Fruit fly (Drosophila melanogaster) whole organism, wandering third instar larva: ENCODE results near the gene Ald1.

Experiments
- Abd-B ChIP-seq: fragments of >200 bp; optimal IDR thresholded peaks from 2 replicates; lab custom pipeline; 2017; ENCODE audit warnings: missing biosample characterization, missing genetic modification characterization
- CG32264 ChIP-seq: fragments of 200-800 bp; sonication (Bioruptor generic); optimal IDR thresholded peaks from 2 replicates; lab custom pipeline; 2016; ENCODE audit warnings: missing biosample characterization, missing genetic modification characterization
- CG9705 ChIP-seq: fragments of 200-800 bp; sonication (Bioruptor generic); optimal IDR thresholded peaks from 2 replicates; lab custom pipeline; 2018; ENCODE audit warnings: missing biosample characterization, mild to moderate bottlenecking, missing genetic modification characterization
- CrebA ChIP-seq: fragments of 200-800 bp; sonication (Bioruptor generic); optimal IDR thresholded peaks from 2 replicates; lab custom pipeline; 2016; ENCODE audit warnings: missing biosample characterization, mild to moderate bottlenecking, missing genetic modification characterization, borderline replicate concordance
- Dfd ChIP-seq: fragments of >200 bp; optimal IDR thresholded peaks from 2 replicates; lab custom pipeline; 2017; ENCODE audit warnings: missing biosample characterization, missing genetic modification characterization
- GATAd ChIP-seq: sonication (Bioruptor generic); optimal IDR thresholded peaks from 2 replicates; lab custom pipeline; 2016; ENCODE audit warnings: missing biosample characterization, missing genetic modification characterization
- HLH106 ChIP-seq: fragments of 200-800 bp; optimal IDR thresholded peaks from 3 replicates; lab custom pipeline; 2019; ENCODE audit warnings: missing biosample characterization, mild to moderate bottlenecking, missing genetic modification characterization, moderate library complexity
- Hnf4 ChIP-seq: fragments of 200-800 bp; sonication (Bioruptor generic); optimal IDR thresholded peaks from 2 replicates; lab custom pipeline; 2016; ENCODE audit warnings: missing biosample characterization, mild to moderate bottlenecking, missing genetic modification characterization
- Hr83 ChIP-seq: fragments of 200-300 bp; sonication (Bioruptor generic); optimal IDR thresholded peaks from 2 replicates; lab custom pipeline; 2016; ENCODE audit warnings: missing biosample characterization, mild to moderate bottlenecking, missing genetic modification characterization, moderate library complexity; ENCODE audit not compliant: poor library complexity, severe bottlenecking
- Jra ChIP-seq: sonication (Bioruptor generic); optimal IDR thresholded peaks from 2 replicates; lab custom pipeline; 2016; ENCODE audit warnings: missing biosample characterization, missing genetic modification characterization
- Mio ChIP-seq: sonication (Bioruptor generic); optimal IDR thresholded peaks from 2 replicates; lab custom pipeline; 2016; ENCODE audit warnings: missing biosample characterization, missing genetic modification characterization
- N ChIP-seq: fragments of >200 bp; optimal IDR thresholded peaks from 2 replicates; lab custom pipeline; 2018; ENCODE audit warnings: missing biosample characterization, missing external identifiers, missing genetic modification characterization
- OdsH ChIP-seq: fragments of 200-800 bp; sonication (Bioruptor generic); optimal IDR thresholded peaks from 2 replicates; lab custom pipeline; 2016; ENCODE audit warnings: missing biosample characterization, mild to moderate bottlenecking, missing genetic modification characterization
- Rel ChIP-seq, 2 experiments: fragments of 200-800 bp; sonication (Bioruptor generic) in 1 of 2; optimal IDR thresholded peaks; 2 replicates in 1 of 2; 3 replicates in 1 of 2; lab custom pipeline; 2016 to 2019; ENCODE audit warnings: mild to moderate bottlenecking in 2 of 2, missing biosample characterization in 2 of 2, missing genetic modification characterization in 2 of 2, moderate library complexity in 1 of 2
- Sp1 ChIP-seq: fragments of 200-800 bp; sonication (Bioruptor generic); optimal IDR thresholded peaks from 3 replicates; lab custom pipeline; 2019; ENCODE audit warnings: missing biosample characterization, mild to moderate bottlenecking, missing genetic modification characterization, moderate library complexity
- Vsx2 ChIP-seq: fragments of 200-300, 225-300 bp; sonication (Bioruptor generic); optimal IDR thresholded peaks from 2 replicates; lab custom pipeline; 2018; ENCODE audit warnings: missing biosample characterization, missing genetic modification characterization; ENCODE audit not compliant: partially characterized antibody
- br ChIP-seq: fragments of 200-800 bp; sonication (Bioruptor generic); optimal IDR thresholded peaks from 2 replicates; lab custom pipeline; 2016; ENCODE audit warnings: missing biosample characterization, missing genetic modification characterization
- brk ChIP-seq: fragments of 200-800 bp; sonication (Bioruptor generic); optimal IDR thresholded peaks from 2 replicates; lab custom pipeline; 2016; ENCODE audit warnings: missing biosample characterization, mild to moderate bottlenecking, missing genetic modification characterization
- dl ChIP-seq, 2 experiments: fragments of 175-275, 200-275 bp in 1 of 2; fragments of 200-275 bp in 1 of 2; sonication (Bioruptor generic); optimal IDR thresholded peaks; lab custom pipeline; 2018; ENCODE audit warnings: mild to moderate bottlenecking in 2 of 2, missing biosample characterization in 2 of 2, missing genetic modification characterization in 2 of 2, moderate library complexity in 2 of 2; ENCODE audit not compliant: partially characterized antibody in 2 of 2, insufficient read depth in 1 of 2
- dmrt93B ChIP-seq: fragments of 200-800 bp; sonication (Bioruptor generic); optimal IDR thresholded peaks from 2 replicates; lab custom pipeline; 2018; ENCODE audit warnings: missing biosample characterization, mild to moderate bottlenecking, missing genetic modification characterization
- dsf ChIP-seq: sonication (Bioruptor generic); optimal IDR thresholded peaks from 2 replicates; lab custom pipeline; 2016; ENCODE audit warnings: missing biosample characterization, missing genetic modification characterization, borderline replicate concordance
- ey ChIP-seq: fragments of 200-800 bp; sonication (Bioruptor generic); optimal IDR thresholded peaks from 2 replicates; lab custom pipeline; 2016; ENCODE audit warnings: missing biosample characterization, missing genetic modification characterization
- foxo ChIP-seq, 2 experiments: fragments of 200-800 bp; sonication (Bioruptor generic); optimal IDR thresholded peaks; 2 replicates in 1 of 2; 3 replicates in 1 of 2; lab custom pipeline; 2016 to 2017; ENCODE audit warnings: missing biosample characterization in 2 of 2, missing genetic modification characterization in 2 of 2
- fru ChIP-seq: fragments of 200-800 bp; sonication (Bioruptor generic); optimal IDR thresholded peaks from 3 replicates; lab custom pipeline; 2016; ENCODE audit warnings: missing biosample characterization, mild to moderate bottlenecking, missing genetic modification characterization
- h ChIP-seq: fragments of 200-800 bp; sonication (Bioruptor generic); optimal IDR thresholded peaks from 3 replicates; lab custom pipeline; 2016; ENCODE audit warnings: missing biosample characterization, mild to moderate bottlenecking, missing genetic modification characterization
- jim ChIP-seq: fragments of 175-275, 200-325 bp; sonication (Bioruptor generic); optimal IDR thresholded peaks from 2 replicates; lab custom pipeline; 2016; ENCODE audit warnings: missing biosample characterization, mild to moderate bottlenecking, missing genetic modification characterization
- lola ChIP-seq: fragments of >200 bp; optimal IDR thresholded peaks from 2 replicates; lab custom pipeline; 2017; ENCODE audit warnings: missing biosample characterization, missing genetic modification characterization
- pan ChIP-seq: fragments of >200 bp; optimal IDR thresholded peaks from 2 replicates; lab custom pipeline; 2017
- rgr ChIP-seq: fragments of 200-800 bp; sonication (Bioruptor generic); optimal IDR thresholded peaks from 3 replicates; lab custom pipeline; 2016; ENCODE audit warnings: missing biosample characterization, mild to moderate bottlenecking, missing genetic modification characterization
- sage ChIP-seq: fragments of 200-800 bp; sonication (Bioruptor generic); optimal IDR thresholded peaks from 2 replicates; lab custom pipeline; 2016; ENCODE audit warnings: missing biosample characterization, mild to moderate bottlenecking, missing genetic modification characterization
- sv ChIP-seq: fragments of 200-800 bp; sonication (Bioruptor generic); optimal IDR thresholded peaks from 3 replicates; lab custom pipeline; 2016; ENCODE audit warnings: missing biosample characterization, missing genetic modification characterization
- tai ChIP-seq: sonication (Bioruptor generic); optimal IDR thresholded peaks from 2 replicates; lab custom pipeline; 2016; ENCODE audit warnings: missing biosample characterization, missing genetic modification characterization
- usp ChIP-seq: fragments of >200 bp; optimal IDR thresholded peaks from 2 replicates; lab custom pipeline; 2017; ENCODE audit warnings: missing biosample characterization, missing genetic modification characterization
- woc ChIP-seq: sonication (Bioruptor generic); optimal IDR thresholded peaks from 2 replicates; lab custom pipeline; 2016; ENCODE audit warnings: missing biosample characterization, mild to moderate bottlenecking, missing genetic modification characterization

Gene Ald1

DNA sequence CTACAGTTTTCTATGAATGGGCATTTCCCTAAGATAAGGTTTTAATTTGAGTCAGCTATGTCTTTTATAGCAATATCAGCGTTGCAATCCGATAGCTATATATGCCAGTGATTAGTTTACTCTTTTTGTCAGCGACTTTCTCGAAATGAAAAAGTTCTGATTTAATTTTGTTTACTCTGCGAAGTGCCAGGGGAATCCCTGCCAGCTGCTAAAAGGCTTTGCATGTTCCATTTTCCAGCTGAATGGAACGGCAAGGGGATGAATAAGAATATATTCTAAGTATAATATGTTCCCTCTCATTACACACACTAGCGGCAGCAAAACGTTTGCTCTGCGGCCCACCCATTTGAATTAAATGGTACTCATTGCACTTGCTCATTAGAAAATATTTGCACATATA lies 11.6 kb downstream of the Ald1 start:
- TF ChIP-seq Rel (GFP tag; optimal IDR thresholded peaks at IDR 0.05; lab: Kevin White, UChicago) (no peak), Rel (tag; optimal IDR thresholded peaks at IDR 0.05; lab: Kevin White, UChicago) (peak; percentile 51), HLH106 (tag; lab: Kevin White, UChicago) (no peak)

DNA sequence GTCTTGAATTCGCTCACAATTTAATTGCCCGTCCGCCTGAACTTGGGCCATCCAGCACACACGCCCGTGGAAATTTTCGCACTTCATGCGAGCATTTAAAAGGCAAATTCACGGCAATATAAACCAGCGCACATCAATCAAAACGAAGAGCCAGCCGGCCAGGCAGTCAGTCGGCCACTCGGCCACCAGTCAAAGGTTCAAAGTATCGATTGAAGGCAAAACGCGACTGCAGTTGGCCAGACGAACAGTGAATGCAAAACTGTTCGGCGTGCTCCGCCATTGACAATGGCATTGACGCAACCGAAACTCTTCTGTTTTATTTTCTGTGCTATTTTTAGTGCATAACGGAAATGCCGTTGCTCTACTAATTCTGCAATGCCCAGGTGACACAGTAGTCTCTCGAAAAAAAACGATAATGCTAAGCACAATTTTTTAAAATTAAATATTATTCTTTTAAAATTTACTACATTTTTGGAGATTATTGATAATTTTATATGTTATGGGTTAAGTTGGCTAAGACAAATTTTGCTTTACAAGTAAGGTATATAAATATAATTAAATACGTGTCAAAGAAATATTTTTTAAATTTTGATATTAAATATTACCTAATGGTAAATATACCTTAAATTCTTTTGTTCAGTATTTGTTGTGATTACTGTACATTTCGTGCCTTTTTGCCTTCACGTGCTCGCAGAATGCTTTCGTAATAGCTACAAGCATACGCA lies 13.4 kb downstream of the Ald1 start:
- TF ChIP-seq foxo (GFP tag; optimal IDR thresholded peaks at IDR 0.05; lab: Kevin White, UChicago) (peak in 1 of 2 experiments; percentile 27), HLH106 (tag; lab: Kevin White, UChicago) (peak; percentile 49), Abd-B (no peak)

DNA sequence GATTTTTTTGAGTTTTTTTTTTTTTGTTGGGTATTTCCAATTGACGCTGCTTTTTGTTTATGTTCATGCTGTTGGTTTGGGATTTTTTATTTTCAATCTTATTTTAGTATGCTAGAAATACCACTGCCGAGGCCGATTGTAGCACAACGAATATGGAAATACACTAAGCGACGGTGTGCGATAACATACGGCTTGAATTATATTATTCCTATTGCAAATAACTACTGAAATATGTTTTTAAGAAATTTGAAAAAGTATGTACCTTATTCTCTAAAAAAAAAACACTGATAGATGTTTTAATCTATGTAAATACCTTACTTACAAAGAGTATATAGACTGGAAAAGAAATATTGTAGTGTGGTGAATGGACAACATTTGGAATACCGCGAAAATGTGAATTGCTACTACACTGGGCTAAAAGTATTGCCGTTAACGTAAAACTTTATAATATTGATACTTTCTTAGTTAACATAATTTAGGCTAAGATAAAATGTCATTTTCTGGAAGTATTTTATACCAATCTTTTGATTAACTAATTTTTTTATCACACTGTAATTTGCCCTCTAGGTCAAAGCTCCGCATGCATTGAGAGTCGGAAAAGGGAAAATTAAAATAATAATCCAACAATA lies 18.8 kb downstream of the Ald1 start:
- TF ChIP-seq brk (GFP tag; lab: Kevin White, UChicago) (no peak), h (no peak), Mio (GFP tag; lab: Kevin White, UChicago) (no peak), HLH106 (tag; lab: Kevin White, UChicago) (no peak), dsf (no peak), Rel (GFP tag; optimal IDR thresholded peaks at IDR 0.05; lab: Kevin White, UChicago) (no peak), Rel (tag; optimal IDR thresholded peaks at IDR 0.05; lab: Kevin White, UChicago) (no peak), CG9705 (GFP tag; lab: Kevin White, UChicago) (no peak), dmrt93B (no peak), Vsx2 (GFP tag; lab: Kevin White, UChicago) (no peak), CrebA (GFP tag; lab: Kevin White, UChicago) (no peak), sv (GFP tag; lab: Kevin White, UChicago) (no peak), jim (no peak), Abd-B (no peak), Hnf4 (GFP tag; lab: Kevin White, UChicago) (no peak), ey (no peak), tai (GFP tag; lab: Kevin White, UChicago) (no peak)

DNA sequence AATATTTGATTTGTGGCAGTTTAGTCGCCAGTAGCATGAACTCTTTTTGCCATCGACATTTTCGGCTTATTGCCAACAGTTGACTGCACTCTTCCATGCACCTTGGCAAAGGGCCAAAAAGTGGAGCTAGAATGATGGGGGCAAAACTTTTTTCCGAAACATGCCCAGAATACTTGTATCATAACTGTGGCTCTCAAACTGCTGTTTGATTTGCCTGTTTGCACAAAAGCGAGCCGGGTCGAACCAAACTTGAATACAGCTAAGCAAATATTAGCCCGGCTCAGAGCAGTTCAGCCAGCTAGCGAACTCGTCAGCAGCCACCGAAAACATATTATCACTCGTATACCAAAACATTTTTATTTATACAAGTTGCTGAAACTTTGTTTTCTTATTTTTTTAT lies 22.4 kb downstream of the Ald1 start:
- TF ChIP-seq tai (GFP tag; lab: Kevin White, UChicago) (no peak), Hr83 (GFP tag; lab: Kevin White, UChicago) (peak; percentile 64), jim (no peak), GATAd (GFP tag; lab: Kevin White, UChicago) (no peak), sv (GFP tag; lab: Kevin White, UChicago) (no peak)
- TF ChIP-seq, all 38 proteins: peak for 1

DNA sequence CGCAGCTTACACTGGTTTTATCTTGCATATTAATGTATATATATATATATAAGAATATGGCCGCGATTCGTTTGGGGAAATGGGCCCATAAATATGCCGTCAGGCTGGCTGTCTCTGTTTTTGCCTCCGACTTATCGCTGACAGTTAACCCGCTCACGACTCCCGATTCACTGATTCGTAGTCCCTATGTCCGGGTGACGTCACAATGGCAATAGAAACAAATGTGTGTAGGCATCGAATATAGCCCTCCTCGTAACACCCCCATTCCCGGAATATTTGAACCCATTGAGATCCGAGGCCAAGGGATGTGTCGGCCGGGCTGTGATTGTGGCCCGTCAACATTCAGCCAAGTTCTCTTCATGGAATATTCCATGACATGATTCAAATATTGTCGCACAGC lies 23.9 kb downstream of the Ald1 start:
- TF ChIP-seq br (GFP tag; lab: Kevin White, UChicago): no peak
- TF ChIP-seq, all 38 proteins: peak for 0

DNA sequence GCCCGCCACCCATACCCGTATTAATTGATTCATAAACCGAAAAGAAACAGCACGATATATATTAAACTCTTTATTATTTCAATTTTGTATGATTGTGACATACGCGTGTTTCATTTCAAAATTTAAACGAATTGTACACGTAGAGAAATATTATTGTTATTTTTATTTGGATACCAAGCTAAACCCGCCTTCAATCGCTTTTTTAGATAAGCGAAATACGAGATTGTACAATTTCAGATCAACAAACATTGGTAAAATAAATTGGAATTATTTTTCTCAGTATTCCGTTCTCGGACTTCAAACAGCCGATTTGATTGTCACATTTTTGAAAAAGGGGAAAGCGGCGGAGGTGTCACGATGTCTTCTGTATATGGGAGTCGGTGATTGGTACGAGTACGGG lies 26.4 kb downstream of the Ald1 start:
- TF ChIP-seq CG32264: peak; percentile 17
- peak; percentile 41 for TF ChIP-seq br (GFP tag; lab: Kevin White, UChicago)
- TF ChIP-seq rgr (GFP tag; lab: Kevin White, UChicago): peak; percentile 63
- no peak for TF ChIP-seq dsf
- no peak for TF ChIP-seq GATAd (GFP tag; lab: Kevin White, UChicago)
- TF ChIP-seq HLH106 (tag; lab: Kevin White, UChicago): peak; percentile 68
- TF ChIP-seq N: no peak
- TF ChIP-seq Dfd (GFP tag; lab: Kevin White, UChicago): no peak
- peak; percentile 55 for TF ChIP-seq fru (GFP tag; lab: Kevin White, UChicago)
- no peak for TF ChIP-seq Rel (GFP tag; optimal IDR thresholded peaks at IDR 0.05; lab: Kevin White, UChicago)
- no peak for TF ChIP-seq Rel (tag; optimal IDR thresholded peaks at IDR 0.05; lab: Kevin White, UChicago)
- TF ChIP-seq h: peak; percentile 88
- TF ChIP-seq pan (lab: Kevin White, UChicago): no peak
- no peak for TF ChIP-seq Mio (GFP tag; lab: Kevin White, UChicago)
- no peak for TF ChIP-seq Abd-B
- no peak for TF ChIP-seq Vsx2 (GFP tag; lab: Kevin White, UChicago)
- peak; percentile 46 for TF ChIP-seq Hnf4 (GFP tag; lab: Kevin White, UChicago)
- TF ChIP-seq Jra (GFP tag; lab: Kevin White, UChicago): no peak
- TF ChIP-seq sage: no peak
- TF ChIP-seq CrebA (GFP tag; lab: Kevin White, UChicago): no peak
- peak; percentile 15 for TF ChIP-seq woc (GFP tag; lab: Kevin White, UChicago)
- no peak for TF ChIP-seq lola (GFP tag; lab: Kevin White, UChicago)
- TF ChIP-seq tai (GFP tag; lab: Kevin White, UChicago): no peak
- peak; percentile 70 for TF ChIP-seq ey
- peak; percentile 60 for TF ChIP-seq Sp1 (GFP tag; lab: Kevin White, UChicago)
- no peak for TF ChIP-seq brk (GFP tag; lab: Kevin White, UChicago)
- TF ChIP-seq usp (GFP tag; lab: Kevin White, UChicago): no peak
- peak in 1 of 2 experiments; percentile 64 for TF ChIP-seq foxo (GFP tag; optimal IDR thresholded peaks at IDR 0.05; lab: Kevin White, UChicago)
- TF ChIP-seq dl (GFP tag; optimal IDR thresholded peaks at IDR 0.05; lab: Kevin White, UChicago; ENCODE audit: insufficient read depth in 1 of 2, partially characterized antibody in 2 of 2): no peak
- TF ChIP-seq CG9705 (GFP tag; lab: Kevin White, UChicago): peak; percentile 7
- peak; percentile 46 for TF ChIP-seq OdsH
- TF ChIP-seq sv (GFP tag; lab: Kevin White, UChicago): no peak
